Fruit fly (Drosophila melanogaster): ENCODE data around the gene CG2278.

Gene CG2278

dm6 chrX:8126149-8126548, 43.9 kb downstream of the CG2278 start:
- TF ChIP-seq Myc (optimal IDR thresholded peaks at IDR 0.05): no peak
- TF ChIP-seq ttk (optimal IDR thresholded peaks at IDR 0.05): no peak
- no peak for TF ChIP-seq insv (optimal IDR thresholded peaks at IDR 0.05)
- no peak for TF ChIP-seq psq (optimal IDR thresholded peaks at IDR 0.05)
- TF ChIP-seq Sin3A (optimal IDR thresholded peaks at IDR 0.05): no peak
- TF ChIP-seq h (optimal IDR thresholded peaks at IDR 0.05): no peak

dm6 chrX:8125224-8125649, 44.8 kb downstream of the CG2278 start:
- TF ChIP-seq Myc (optimal IDR thresholded peaks at IDR 0.05) (no peak), Sin3A (optimal IDR thresholded peaks at IDR 0.05) (no peak), ttk (optimal IDR thresholded peaks at IDR 0.05) (no peak), h (optimal IDR thresholded peaks at IDR 0.05) (no peak), psq (optimal IDR thresholded peaks at IDR 0.05) (no peak), insv (optimal IDR thresholded peaks at IDR 0.05) (no peak)

dm6 chrX:8122834-8123233, 47.2 kb downstream of the CG2278 start:
- TF ChIP-seq Sin3A (optimal IDR thresholded peaks at IDR 0.05): no peak

- TF ChIP-seq insv (optimal IDR thresholded peaks at IDR 0.05) (no peak), Sin3A (optimal IDR thresholded peaks at IDR 0.05) (no peak), h (optimal IDR thresholded peaks at IDR 0.05) (no peak), psq (optimal IDR thresholded peaks at IDR 0.05) (no peak), Myc (optimal IDR thresholded peaks at IDR 0.05) (no peak), ttk (optimal IDR thresholded peaks at IDR 0.05) (no peak)
These were observed 49.1 kb downstream of the CG2278 start, which contains the start of gene CG2260 for dm6 chrX:8120939-8121338. TSS of gene CG2260 (minus strand) at chrX:8121147.

dm6 chrX:8116813-8117212, 53.3 kb downstream of the CG2278 start, which contains the start of gene CG1575:
TSS of gene CG1575 (plus strand) at chrX:8117012.
- TF ChIP-seq h (optimal IDR thresholded peaks at IDR 0.05) (no peak), insv (optimal IDR thresholded peaks at IDR 0.05) (no peak), Myc (optimal IDR thresholded peaks at IDR 0.05) (no peak), ttk (optimal IDR thresholded peaks at IDR 0.05) (no peak), Sin3A (optimal IDR thresholded peaks at IDR 0.05) (no peak), psq (optimal IDR thresholded peaks at IDR 0.05) (no peak)
